Fruit fly (Drosophila melanogaster) whole organism, adult: ENCODE results near the gene Mes2.

Source experiments
- CG11617 ChIP-seq: fragments of 200-800 bp; sonication (Bioruptor generic); optimal IDR thresholded peaks from 2 replicates; lab custom pipeline; 2017; ENCODE audit warnings: mild to moderate bottlenecking, missing biosample characterization, missing genetic modification reagents, missing genetic modification characterization
- CG12768 ChIP-seq: fragments of 200-800 bp; sonication (Bioruptor generic); optimal IDR thresholded peaks from 2 replicates; lab custom pipeline; 2017; ENCODE audit warnings: missing biosample characterization, missing genetic modification characterization, mild to moderate bottlenecking, moderate library complexity, missing genetic modification reagents
- CG1620 ChIP-seq: fragments of 200-800 bp; sonication (Bioruptor generic); optimal IDR thresholded peaks from 2 replicates; lab custom pipeline; 2016; ENCODE audit warnings: missing biosample characterization, missing genetic modification characterization
- cic ChIP-seq: fragments of 200-800 bp; sonication (Bioruptor generic); optimal IDR thresholded peaks from 2 replicates; lab custom pipeline; 2017; ENCODE audit warnings: missing biosample characterization, mild to moderate bottlenecking, missing genetic modification characterization, moderate library complexity

DNA sequence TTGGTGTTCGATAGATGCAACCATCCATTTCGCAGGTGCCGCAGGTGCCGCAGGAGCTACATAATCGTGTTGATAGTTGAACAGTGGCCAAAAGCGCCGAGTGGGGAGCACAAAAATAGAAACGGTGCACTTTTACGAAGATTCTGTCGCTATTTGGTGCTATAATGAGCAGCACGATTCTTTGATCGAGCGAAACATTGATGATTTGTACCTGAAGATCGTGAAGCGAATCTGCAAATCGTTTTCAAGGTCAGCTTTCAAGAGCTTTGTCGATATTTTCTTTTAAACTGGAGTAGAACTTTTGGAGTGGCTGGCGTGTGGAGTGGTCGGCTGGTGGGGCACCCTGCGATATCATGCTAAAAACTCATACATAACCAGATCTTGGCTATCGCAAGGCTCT, 47.0 kb upstream of the Mes2 start, which contains the start of gene CG11131:
- TF ChIP-seq CG1620 (GFP tag; lab: Kevin White, UChicago) (no peak), CG11617 (GFP tag; lab: Kevin White, UChicago) (no peak), cic (GFP tag; lab: Kevin White, UChicago) (no peak), CG12768 (no peak)
